Worm (Caenorhabditis elegans) whole organism, L3 larva: ENCODE results near the gene cyp-13A7.

Experiments used
- lin-39 ChIP-seq: fragments of 150-350 bp; optimal IDR thresholded peaks from 2 replicates; lab custom pipeline; 2018; ENCODE audit warnings: missing biosample characterization, missing genetic modification reagents, missing genetic modification characterization
- mml-1 ChIP-seq: fragments of 150-350 bp; sonication (generic microtip); optimal IDR thresholded peaks from 3 replicates; lab custom pipeline; 2014; ENCODE audit warnings: missing biosample characterization, missing genetic modification characterization
- nfya-1 ChIP-seq: sonication (generic microtip); optimal IDR thresholded peaks from 2 replicates; lab custom pipeline; 2017; ENCODE audit warnings: missing genetic modification characterization, mild to moderate bottlenecking, missing compliant biosample characterization, antibody characterized with exemption, moderate library complexity; ENCODE audit not compliant: insufficient read depth
- nhr-43 ChIP-seq: sonication (generic microtip); optimal IDR thresholded peaks from 2 replicates; lab custom pipeline; 2016; ENCODE audit warnings: mild to moderate bottlenecking, missing genetic modification characterization, missing compliant biosample characterization; ENCODE audit not compliant: poor library complexity, severe bottlenecking
- pqm-1 ChIP-seq: fragments of 150-350 bp; optimal IDR thresholded peaks from 2 replicates; lab custom pipeline; 2017; ENCODE audit warnings: missing biosample characterization, missing genetic modification characterization, inconsistent platforms
- snpc-4 ChIP-seq: fragments of 150-350 bp; optimal IDR thresholded peaks from 2 replicates; lab custom pipeline; 2014; ENCODE audit warnings: missing biosample characterization, missing genetic modification characterization
- ztf-11 ChIP-seq: fragments of 150-350 bp; optimal IDR thresholded peaks from 2 replicates; lab custom pipeline; 2014; ENCODE audit warnings: missing biosample characterization, missing genetic modification characterization

The cyp-13A7 gene

DNA sequence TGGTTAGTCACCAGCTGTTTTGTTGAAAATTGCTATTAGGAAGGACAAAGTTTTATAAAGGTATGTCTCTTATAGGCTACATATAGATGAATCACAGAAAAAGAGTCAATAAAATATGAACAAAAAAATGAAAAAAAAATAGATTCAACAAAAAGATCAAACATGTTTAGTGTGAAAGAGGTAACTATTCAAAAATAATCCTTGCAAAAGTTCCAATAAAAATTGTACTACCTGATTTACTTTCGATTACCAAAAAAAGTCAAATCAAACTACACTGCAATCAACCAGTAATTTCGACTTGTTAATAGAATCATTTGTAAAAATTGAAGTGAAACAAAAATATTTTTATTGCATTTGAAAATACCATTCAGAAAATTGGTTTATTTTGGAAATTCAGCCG, 47.5 kb downstream of the cyp-13A7 start, which contains the start of gene ZK938.10:
Gene ZK938.10, minus strand, starts transcription at position 101 of the 400 bp plus-strand sequence.
- no peak for TF ChIP-seq mml-1 (tag; lab: Kevin White, UChicago)
- TF ChIP-seq nhr-43 (tag; lab: Kevin White, UChicago), result no peak
- no peak for TF ChIP-seq lin-39
- no peak for TF ChIP-seq pqm-1 (tag; lab: Kevin White, UChicago)
- no peak for TF ChIP-seq snpc-4 (tag; lab: Kevin White, UChicago)
- TF ChIP-seq ztf-11 (tag; lab: Kevin White, UChicago), result no peak
- TF ChIP-seq nfya-1 (tag; lab: Kevin White, UChicago), result no peak
